Worm (Caenorhabditis elegans) whole organism, L2 larva: ENCODE results near the gene osm-10.

ENCODE experiments used
- C34F6.9 ChIP-seq: fragments of 150-350 bp; optimal IDR thresholded peaks from 2 replicates; lab custom pipeline; 2014; ENCODE audit warnings: missing biosample characterization, missing genetic modification characterization
- aly-2 ChIP-seq: fragments of 150-350 bp; optimal IDR thresholded peaks from 2 replicates; lab custom pipeline; 2014; ENCODE audit warnings: missing biosample characterization, missing genetic modification characterization
- mdl-1 ChIP-seq, 2 experiments: fragments of 150-350 bp in 1 of 2; sonication (generic microtip) in 1 of 2; optimal IDR thresholded peaks; 2 replicates each; lab custom pipeline; 2017; ENCODE audit warnings: missing biosample characterization in 2 of 2, missing genetic modification characterization in 2 of 2
- nhr-10 ChIP-seq: sonication (generic microtip); optimal IDR thresholded peaks from 2 replicates; lab custom pipeline; 2017; ENCODE audit warnings: missing biosample characterization, missing genetic modification characterization
- nhr-12 ChIP-seq: fragments of 150-350 bp; optimal IDR thresholded peaks from 2 replicates; lab custom pipeline; 2014; ENCODE audit warnings: missing biosample characterization, missing genetic modification characterization
- nhr-77 ChIP-seq: fragments of 150-350 bp; optimal IDR thresholded peaks from 2 replicates; lab custom pipeline; 2014; ENCODE audit warnings: missing biosample characterization, missing genetic modification characterization
- sma-9 ChIP-seq, 2 experiments: fragments of 150-350 bp in 1 of 2; sonication (generic microtip) in 1 of 2; optimal IDR thresholded peaks; 2 replicates each; lab custom pipeline; 2014 to 2016; ENCODE audit warnings: missing genetic modification characterization in 2 of 2, mild to moderate bottlenecking in 1 of 2, missing biosample characterization in 1 of 2, missing compliant biosample characterization in 1 of 2, missing genetic modification reagents in 1 of 2, moderate library complexity in 1 of 2
- ztf-11 ChIP-seq: sonication (generic microtip); optimal IDR thresholded peaks from 2 replicates; lab custom pipeline; 2017; ENCODE audit warnings: missing biosample characterization, missing genetic modification characterization

- no peak for TF ChIP-seq nhr-10
- peak; percentile 75 for TF ChIP-seq sma-9 (GFP tag; optimal IDR thresholded peaks at IDR 0.05; lab: Kevin White, UChicago)
- TF ChIP-seq sma-9 (tag; optimal IDR thresholded peaks at IDR 0.05; lab: Kevin White, UChicago), result no peak
- no peak for TF ChIP-seq nhr-12 (tag; lab: Kevin White, UChicago)
- no peak for TF ChIP-seq aly-2 (tag; lab: Kevin White, UChicago)
- peak; percentile 39 for TF ChIP-seq C34F6.9
- TF ChIP-seq mdl-1 (tag; optimal IDR thresholded peaks at IDR 0.05; lab: Kevin White, UChicago), result no peak
- peak; percentile 35 for TF ChIP-seq nhr-77 (tag; lab: Kevin White, UChicago)
- no peak for TF ChIP-seq ztf-11 (tag; lab: Kevin White, UChicago)
Observed at ce11 chrIII:7278491-7278890, 35.4 kb downstream of the osm-10 start.
